Worm (Caenorhabditis elegans) whole organism, L1 larva: ENCODE data around the gene btb-20.

Experiments
- C04F5.9 ChIP-seq: sonication (generic microtip); optimal IDR thresholded peaks from 2 replicates; lab custom pipeline; 2016; ENCODE audit warnings: missing genetic modification characterization, missing compliant biosample characterization
- C16A3.4 ChIP-seq: fragments of 150-350 bp; optimal IDR thresholded peaks from 2 replicates; lab custom pipeline; 2014; ENCODE audit warnings: missing biosample characterization, missing genetic modification characterization
- C34B4.2 ChIP-seq: sonication (generic microtip); optimal IDR thresholded peaks from 2 replicates; lab custom pipeline; 2017; ENCODE audit warnings: mild to moderate bottlenecking, missing genetic modification characterization, missing compliant biosample characterization
- aha-1 ChIP-seq: fragments of 150-350 bp; optimal IDR thresholded peaks from 2 replicates; lab custom pipeline; 2014; ENCODE audit warnings: missing biosample characterization, missing genetic modification characterization
- aly-2 ChIP-seq: fragments of 150-350 bp; optimal IDR thresholded peaks from 2 replicates; lab custom pipeline; 2014; ENCODE audit warnings: missing biosample characterization, missing genetic modification characterization
- ama-1 ChIP-seq: fragments of 150-350 bp; optimal IDR thresholded peaks from 2 replicates; lab custom pipeline; 2014
- ceh-8 ChIP-seq: fragments of 200-800 bp; sonication (Bioruptor generic); optimal IDR thresholded peaks from 2 replicates; lab custom pipeline; 2018; ENCODE audit warnings: mild to moderate bottlenecking, missing genetic modification characterization, moderate library complexity, missing compliant biosample characterization
- ceh-88 ChIP-seq: fragments of 200-800 bp; sonication (Bioruptor generic); IDR thresholded peaks from 2 replicates; pipeline ENCODE4 v1.3.6; 2022; ENCODE audit warnings: missing genetic modification characterization, missing compliant biosample characterization
- dpl-1 ChIP-seq, 3 experiments: fragments of 150-350 bp in 2 of 3; sonication (generic microtip) in 1 of 3; optimal IDR thresholded peaks; 2 replicates each; lab custom pipeline; 2014 to 2017; ENCODE audit warnings: missing biosample characterization in 3 of 3, missing genetic modification characterization in 3 of 3, missing genetic modification reagents in 3 of 3
- dsc-1 ChIP-seq: sonication (generic microtip); optimal IDR thresholded peaks from 2 replicates; lab custom pipeline; 2016; ENCODE audit warnings: mild to moderate bottlenecking, missing genetic modification characterization, missing compliant biosample characterization
- efl-1 ChIP-seq, 4 experiments: fragments of 150-350 bp; optimal IDR thresholded peaks in 3 of 4; peaks in 1 of 4; 1 replicate in 1 of 4; 2 replicates in 3 of 4; lab custom pipeline; 2014; ENCODE audit warnings: missing biosample characterization in 2 of 4, missing genetic modification characterization in 2 of 4, missing genetic modification reagents in 2 of 4
- efl-3 ChIP-seq: fragments of 200-800 bp; sonication (Bioruptor generic); optimal IDR thresholded peaks from 2 replicates; lab custom pipeline; 2018; ENCODE audit warnings: mild to moderate bottlenecking, missing genetic modification characterization, missing compliant biosample characterization
- egl-13 ChIP-seq: sonication (generic microtip); optimal IDR thresholded peaks from 2 replicates; lab custom pipeline; 2016; ENCODE audit warnings: missing genotype, missing genetic modification reagents, missing genetic modification characterization, missing compliant biosample characterization
- elt-3 ChIP-seq, 6 experiments: fragments of 150-350 bp in 1 of 6; sonication (generic microtip); optimal IDR thresholded peaks; 2 replicates each; lab custom pipeline; 2017 to 2018; ENCODE audit warnings: missing biosample characterization in 6 of 6, missing genetic modification characterization in 6 of 6, inconsistent platforms in 1 of 6
- fkh-10 ChIP-seq: sonication (generic microtip); optimal IDR thresholded peaks from 2 replicates; lab custom pipeline; 2017; ENCODE audit warnings: missing biosample characterization, missing genetic modification reagents, missing genetic modification characterization
- fkh-4 ChIP-seq: sonication (generic microtip); optimal IDR thresholded peaks from 2 replicates; lab custom pipeline; 2016; ENCODE audit warnings: missing compliant biosample characterization, missing genetic modification characterization, borderline replicate concordance
- grh-1 ChIP-seq: fragments of 200-800 bp; sonication (Bioruptor generic); IDR thresholded peaks from 2 replicates; pipeline ENCODE4 v1.3.6; 2022; ENCODE audit warnings: missing genetic modification reagents, missing genetic modification characterization, missing compliant biosample characterization
- hlh-17 ChIP-seq: fragments of 200-800 bp; sonication (Bioruptor generic); optimal IDR thresholded peaks from 2 replicates; lab custom pipeline; 2018; ENCODE audit warnings: missing genetic modification characterization, mild to moderate bottlenecking, missing compliant biosample characterization, moderate library complexity, borderline replicate concordance
- hpl-2 ChIP-seq: fragments of 150-350 bp; optimal IDR thresholded peaks from 2 replicates; lab custom pipeline; 2014; ENCODE audit warnings: missing biosample characterization, missing genetic modification reagents, missing genetic modification characterization
- isw-1 ChIP-seq: fragments of 200-800 bp; sonication (Bioruptor generic); IDR thresholded peaks from 2 replicates; pipeline ENCODE4 v1.3.6; 2022; ENCODE audit warnings: missing genetic modification characterization, missing compliant biosample characterization
- jun-1 ChIP-seq: fragments of 150-350 bp; optimal IDR thresholded peaks from 2 replicates; lab custom pipeline; 2014; ENCODE audit warnings: missing biosample characterization, missing genetic modification reagents, missing genetic modification characterization
- lin-15B ChIP-seq: fragments of 150-350 bp; sonication (generic microtip); optimal IDR thresholded peaks from 3 replicates; lab custom pipeline; 2014; ENCODE audit warnings: missing biosample characterization, missing genetic modification characterization
- lin-35 ChIP-seq, 2 experiments: fragments of 150-350 bp; optimal IDR thresholded peaks; 2 replicates each; lab custom pipeline; 2014; ENCODE audit warnings: missing biosample characterization in 2 of 2, missing genetic modification characterization in 2 of 2, missing genetic modification reagents in 2 of 2
- lir-3 ChIP-seq: sonication (generic microtip); optimal IDR thresholded peaks from 2 replicates; lab custom pipeline; 2016; ENCODE audit warnings: mild to moderate bottlenecking, missing genetic modification characterization, moderate library complexity, missing compliant biosample characterization; ENCODE audit not compliant: poor library complexity
- lsy-2 ChIP-seq, 2 experiments: fragments of 150-350 bp; optimal IDR thresholded peaks; 2 replicates each; lab custom pipeline; 2014; ENCODE audit warnings: missing biosample characterization in 2 of 2, missing genetic modification characterization in 2 of 2
- nhr-19 ChIP-seq: fragments of 200-800 bp; sonication (Bioruptor generic); conservative IDR thresholded peaks from 2 replicates; pipeline ENCODE4 v1.3.6; 2022; ENCODE audit warnings: missing genetic modification characterization, missing compliant biosample characterization
- nhr-20 ChIP-seq: sonication (generic microtip); optimal IDR thresholded peaks from 2 replicates; lab custom pipeline; 2016; ENCODE audit warnings: mild to moderate bottlenecking, missing genetic modification characterization, missing compliant biosample characterization
- nhr-237 ChIP-seq: fragments of 150-350 bp; optimal IDR thresholded peaks from 2 replicates; lab custom pipeline; 2014; ENCODE audit warnings: missing biosample characterization, missing genetic modification characterization
- nhr-47 ChIP-seq: sonication (generic microtip); optimal IDR thresholded peaks from 2 replicates; lab custom pipeline; 2016; ENCODE audit warnings: mild to moderate bottlenecking, missing genetic modification characterization, moderate library complexity, missing compliant biosample characterization
- nhr-71 ChIP-seq: sonication (generic microtip); optimal IDR thresholded peaks from 2 replicates; lab custom pipeline; 2016; ENCODE audit warnings: mild to moderate bottlenecking, missing genetic modification characterization, moderate library complexity, missing compliant biosample characterization
- nhr-76 ChIP-seq: sonication (generic microtip); optimal IDR thresholded peaks from 2 replicates; lab custom pipeline; 2017; ENCODE audit warnings: missing biosample characterization, missing genetic modification characterization
- nhr-77 ChIP-seq: fragments of 150-350 bp; optimal IDR thresholded peaks from 2 replicates; lab custom pipeline; 2014; ENCODE audit warnings: missing biosample characterization, missing genetic modification characterization
- nhr-84 ChIP-seq: sonication (generic microtip); optimal IDR thresholded peaks from 2 replicates; lab custom pipeline; 2017; ENCODE audit warnings: missing biosample characterization, missing genetic modification characterization
- nhr-85 ChIP-seq: sonication (generic microtip); peaks from one replicate; lab custom pipeline; 2016; ENCODE audit warnings: missing genetic modification characterization, inconsistent platforms, missing compliant biosample characterization
- pag-3 ChIP-seq: sonication (generic microtip); optimal IDR thresholded peaks from 2 replicates; lab custom pipeline; 2017; ENCODE audit warnings: missing genetic modification characterization, mild to moderate bottlenecking, missing compliant biosample characterization, antibody characterized with exemption, borderline replicate concordance; ENCODE audit not compliant: insufficient read depth
- rnt-1 ChIP-seq: sonication (generic microtip); optimal IDR thresholded peaks from 2 replicates; lab custom pipeline; 2016; ENCODE audit warnings: mild to moderate bottlenecking, missing genetic modification characterization, moderate library complexity, missing compliant biosample characterization
- skn-1 ChIP-seq: fragments of 150-350 bp; optimal IDR thresholded peaks from 2 replicates; lab custom pipeline; 2014; ENCODE audit warnings: missing biosample characterization, missing genetic modification characterization
- snu-23 ChIP-seq: sonication (generic microtip); optimal IDR thresholded peaks from 2 replicates; lab custom pipeline; 2016; ENCODE audit warnings: missing genetic modification characterization, missing compliant biosample characterization
- sptf-1 ChIP-seq: fragments of 150-350 bp; optimal IDR thresholded peaks from 2 replicates; lab custom pipeline; 2014; ENCODE audit warnings: missing biosample characterization, missing genetic modification characterization
- tbx-2 ChIP-seq: sonication (generic microtip); optimal IDR thresholded peaks from 2 replicates; lab custom pipeline; 2016; ENCODE audit warnings: missing genetic modification characterization, missing compliant biosample characterization
- unc-62 ChIP-seq: fragments of 150-350 bp; optimal IDR thresholded peaks from 2 replicates; lab custom pipeline; 2014; ENCODE audit warnings: missing biosample characterization, missing genetic modification reagents, missing genetic modification characterization
- unc-86 ChIP-seq: sonication (generic microtip); optimal IDR thresholded peaks from 2 replicates; lab custom pipeline; 2016; ENCODE audit warnings: missing genetic modification characterization, missing compliant biosample characterization
- unc-98 ChIP-seq: fragments of 200-800 bp; sonication (Bioruptor generic); IDR thresholded peaks from 2 replicates; pipeline ENCODE4 v1.3.6; 2022; ENCODE audit warnings: missing genetic modification characterization, missing compliant biosample characterization
- zag-1 ChIP-seq: fragments of 150-350 bp; optimal IDR thresholded peaks from 2 replicates; lab custom pipeline; 2014; ENCODE audit warnings: missing biosample characterization, missing genetic modification characterization
- ztf-4 ChIP-seq: fragments of 150-350 bp; optimal IDR thresholded peaks from 2 replicates; lab custom pipeline; 2014; ENCODE audit warnings: missing biosample characterization, missing genetic modification characterization

btb-20 gene

DNA sequence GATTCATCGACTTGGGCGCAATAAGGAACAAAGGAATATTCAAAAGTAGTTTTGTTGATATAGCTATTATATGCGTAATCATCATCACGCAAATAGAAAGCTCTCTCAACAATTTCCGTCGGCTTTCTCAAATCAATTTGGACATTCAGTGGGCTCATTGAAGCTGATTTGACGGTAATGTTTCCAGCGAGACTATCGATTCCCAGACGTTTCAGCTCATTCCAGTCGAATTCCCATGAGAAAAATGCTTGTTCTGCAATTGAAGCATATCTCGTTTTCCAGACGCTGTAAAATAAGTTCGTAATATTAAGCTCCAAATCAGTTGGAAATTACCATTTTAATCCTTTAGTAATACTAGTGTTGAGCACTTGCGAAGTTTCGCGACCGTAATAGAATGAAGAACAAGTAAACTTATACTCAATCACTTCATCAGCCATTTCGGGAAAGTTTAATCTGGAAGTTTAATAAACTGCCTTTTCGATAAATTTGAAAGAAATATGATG is at the start of gene btb-20:
TSS of gene btb-20 (minus strand) at position 453 of the 503 bp plus-strand sequence.
- TF ChIP-seq C04F5.9 (tag; lab: Kevin White, UChicago) (no peak), pag-3 (tag; lab: Kevin White, UChicago) (no peak), hlh-17 (GFP tag; lab: Kevin White, UChicago) (no peak), nhr-77 (no peak), snu-23 (GFP tag; lab: Kevin White, UChicago) (no peak), jun-1 (no peak), nhr-84 (tag; lab: Kevin White, UChicago) (no peak), ztf-4 (tag; lab: Kevin White, UChicago) (no peak), grh-1 (GFP tag; lab: Robert Waterston, UW) (no peak), lsy-2 (tag; optimal IDR thresholded peaks at IDR 0.05; lab: Kevin White, UChicago) (no peak), skn-1 (tag; lab: Kevin White, UChicago) (no peak), C34B4.2 (tag; lab: Kevin White, UChicago) (no peak)
- TF ChIP-seq, all 84 proteins: peak for 0

DNA sequence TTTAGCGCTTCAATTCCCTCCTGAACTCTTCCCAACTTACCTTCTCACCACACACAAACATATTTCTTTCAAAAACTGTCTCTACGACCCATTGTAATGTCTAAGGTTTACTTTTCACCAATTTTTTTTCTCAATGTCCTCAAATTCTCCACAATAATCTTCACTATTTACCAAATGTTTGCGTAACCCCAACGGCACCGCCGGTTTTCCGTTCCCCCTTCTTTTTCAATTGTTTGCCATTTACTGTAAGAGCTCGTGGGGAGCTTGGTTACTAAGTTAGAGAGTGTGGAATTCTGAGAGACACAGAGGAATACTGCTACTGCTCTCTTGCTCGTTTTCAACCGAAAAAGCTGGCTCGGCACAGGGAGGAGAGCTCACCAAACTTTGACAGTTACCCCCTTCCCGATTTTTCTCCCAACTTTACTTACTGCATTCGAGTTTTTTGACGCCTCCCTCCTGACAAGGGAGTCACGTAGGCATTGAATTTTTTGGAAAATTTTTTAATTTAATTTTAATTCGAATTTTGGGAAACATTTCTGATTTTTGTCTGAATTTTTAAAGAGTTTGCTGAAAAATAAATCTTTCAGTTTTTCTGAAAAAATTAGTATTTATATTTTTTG is 47.3 kb upstream of the btb-20 start:
- TF ChIP-seq skn-1 (tag; lab: Kevin White, UChicago) (no peak), lsy-2 (tag; optimal IDR thresholded peaks at IDR 0.05; lab: Kevin White, UChicago) (peak in 1 of 2 experiments; percentile 4), unc-62 (no peak), efl-1 (optimal IDR thresholded peaks at IDR 0.05; lab: Kevin White, UChicago) (no peak), efl-1 (GFP tag; optimal IDR thresholded peaks at IDR 0.05 in 1 of 2; lab: Kevin White, UChicago) (peak in 1 of 2 experiments; percentile 91), nhr-77 (peak; percentile 71), efl-3 (GFP tag; lab: Kevin White, UChicago) (no peak), unc-98 (GFP tag; lab: Robert Waterston, UW) (no peak), nhr-20 (tag; lab: Kevin White, UChicago) (no peak), zag-1 (tag; lab: Kevin White, UChicago) (no peak)

DNA sequence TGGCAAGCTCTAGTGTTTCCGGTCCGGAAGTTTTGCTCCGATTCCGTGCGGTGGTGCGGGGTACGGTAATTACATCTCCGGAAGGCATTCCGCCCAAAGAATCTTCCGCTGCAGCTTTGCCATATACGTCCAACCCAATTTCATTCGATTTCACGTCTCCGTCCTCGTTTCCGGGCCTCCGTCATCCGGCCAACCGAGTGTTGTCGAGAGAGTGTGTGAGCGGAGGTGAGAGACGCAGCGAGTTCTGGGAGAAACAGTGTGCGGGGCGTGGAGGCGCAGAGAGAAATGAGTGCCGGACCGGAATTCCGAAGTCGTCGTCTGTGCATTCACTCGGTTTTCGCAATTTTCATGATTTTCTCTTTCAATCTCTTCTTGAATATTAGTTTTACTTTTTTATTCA is 46.0 kb upstream of the btb-20 start:
- TF ChIP-seq sptf-1 (tag; lab: Kevin White, UChicago) (no peak), aha-1 (tag; lab: Kevin White, UChicago) (no peak), unc-86 (tag; lab: Kevin White, UChicago) (peak; percentile 11), lin-35 (GFP tag; optimal IDR thresholded peaks at IDR 0.05; lab: Kevin White, UChicago) (no peak), ama-1 (lab: Kevin White, UChicago) (no peak), ceh-8 (GFP tag; lab: Kevin White, UChicago) (no peak), nhr-19 (GFP tag; lab: Robert Waterston, UW) (no peak), snu-23 (GFP tag; lab: Kevin White, UChicago) (no peak), skn-1 (tag; lab: Kevin White, UChicago) (peak; percentile 3), nhr-76 (no peak), dpl-1 (GFP tag; optimal IDR thresholded peaks at IDR 0.05; lab: Kevin White, UChicago) (no peak), fkh-10 (GFP tag; lab: Kevin White, UChicago) (peak; percentile 68), C04F5.9 (tag; lab: Kevin White, UChicago) (no peak), isw-1 (GFP tag; lab: Robert Waterston, UW) (peak; percentile 20), aly-2 (tag; lab: Kevin White, UChicago) (no peak), egl-13 (peak; percentile 41), lir-3 (no peak), lsy-2 (tag; optimal IDR thresholded peaks at IDR 0.05; lab: Kevin White, UChicago) (peak; percentile 11 to 33), elt-3 (tag; optimal IDR thresholded peaks at IDR 0.05; lab: Kevin White, UChicago) (no peak), dsc-1 (tag; lab: Kevin White, UChicago) (no peak), efl-1 (optimal IDR thresholded peaks at IDR 0.05; lab: Kevin White, UChicago) (peak; percentile 32 to 70), efl-1 (GFP tag; optimal IDR thresholded peaks at IDR 0.05 in 1 of 2; lab: Kevin White, UChicago) (peak; percentile 9 to 66), rnt-1 (no peak), nhr-237 (tag; lab: Kevin White, UChicago) (no peak), C16A3.4 (tag; lab: Kevin White, UChicago) (no peak), C34B4.2 (tag; lab: Kevin White, UChicago) (no peak), nhr-84 (tag; lab: Kevin White, UChicago) (no peak), tbx-2 (tag; lab: Kevin White, UChicago) (peak; percentile 50), nhr-71 (tag; lab: Kevin White, UChicago) (peak; percentile 48), ceh-88 (GFP tag; lab: Robert Waterston, UW) (no peak), lin-15B (tag; lab: Kevin White, UChicago) (no peak), grh-1 (GFP tag; lab: Robert Waterston, UW) (no peak), efl-3 (GFP tag; lab: Kevin White, UChicago) (no peak), nhr-85 (tag; lab: Kevin White, UChicago) (peak; percentile 48), hpl-2 (GFP tag; lab: Kevin White, UChicago) (no peak), fkh-4 (tag; lab: Kevin White, UChicago) (no peak), nhr-47 (tag; lab: Kevin White, UChicago) (peak; percentile 36)
